Fruit fly (Drosophila melanogaster): ENCODE data around the gene CG7579.

The CG7579 gene

dm6 chr3L:15726799-15727198, 43.6 kb upstream of the CG7579 start:
- TF ChIP-seq fkh (GFP tag; optimal IDR thresholded peaks at IDR 0.05) = peak; percentile 26
- no peak for TF ChIP-seq Blimp-1 (GFP tag; optimal IDR thresholded peaks at IDR 0.05)
- no peak for TF ChIP-seq CG7368 (GFP tag; optimal IDR thresholded peaks at IDR 0.05)
- TF ChIP-seq Lpt (GFP tag; optimal IDR thresholded peaks at IDR 0.05) = no peak
- TF ChIP-seq svp (GFP tag) = peak; percentile 31
- no peak for TF ChIP-seq lz (GFP tag; optimal IDR thresholded peaks at IDR 0.05)

dm6 chr3L:15720905-15721304, 37.7 kb upstream of the CG7579 start:
- no peak for TF ChIP-seq CG6163 (GFP tag; IDR thresholded peaks at IDR 0.05)
- TF ChIP-seq CG32006 (GFP tag; optimal IDR thresholded peaks at IDR 0.05) = no peak
- no peak for TF ChIP-seq Sox14 (GFP tag; optimal IDR thresholded peaks at IDR 0.05)
- no peak for TF ChIP-seq achi (GFP tag; optimal IDR thresholded peaks at IDR 0.05)
- no peak for TF ChIP-seq Eip75B (GFP tag; optimal IDR thresholded peaks at IDR 0.05)
- no peak for TF ChIP-seq Blimp-1 (GFP tag; optimal IDR thresholded peaks at IDR 0.05)
- no peak for TF ChIP-seq CG4318 (GFP tag; optimal IDR thresholded peaks at IDR 0.05)
- TF ChIP-seq CG15336 (GFP tag; IDR thresholded peaks at IDR 0.05) = no peak
- no peak for TF ChIP-seq CG8119 (GFP tag; IDR thresholded peaks at IDR 0.05)
- TF ChIP-seq Met (GFP tag; optimal IDR thresholded peaks at IDR 0.05) = no peak
- TF ChIP-seq Eip93F (GFP tag; optimal IDR thresholded peaks at IDR 0.05) = no peak
- no peak for TF ChIP-seq ss (GFP tag; optimal IDR thresholded peaks at IDR 0.05)
- TF ChIP-seq CG3919 (GFP tag; optimal IDR thresholded peaks at IDR 0.05) = no peak
- TF ChIP-seq CG31627 (GFP tag; optimal IDR thresholded peaks at IDR 0.05) = no peak
- no peak for TF ChIP-seq CG6792 (GFP tag; optimal IDR thresholded peaks at IDR 0.05)
- TF ChIP-seq net (GFP tag; optimal IDR thresholded peaks at IDR 0.05) = no peak
- TF ChIP-seq CG10669 (GFP tag; optimal IDR thresholded peaks at IDR 0.05) = no peak
- no peak for TF ChIP-seq fd85E (GFP tag; optimal IDR thresholded peaks at IDR 0.05)

dm6 chr3L:15720224-15720623, 37.0 kb upstream of the CG7579 start:
- TF ChIP-seq lz (GFP tag; optimal IDR thresholded peaks at IDR 0.05) (no peak), CG10631 (GFP tag; optimal IDR thresholded peaks at IDR 0.05) (no peak), fd85E (GFP tag; optimal IDR thresholded peaks at IDR 0.05) (no peak), Eip78C (GFP tag) (no peak), CG4318 (GFP tag; optimal IDR thresholded peaks at IDR 0.05) (no peak), fkh (GFP tag; optimal IDR thresholded peaks at IDR 0.05) (no peak), pdm3 (GFP tag; optimal IDR thresholded peaks at IDR 0.05) (no peak), Sox15 (GFP tag; optimal IDR thresholded peaks at IDR 0.05) (no peak), CG32006 (GFP tag; optimal IDR thresholded peaks at IDR 0.05) (no peak), net (GFP tag; optimal IDR thresholded peaks at IDR 0.05) (no peak), CG6808 (GFP tag; optimal IDR thresholded peaks at IDR 0.05) (no peak), dsx (GFP tag; optimal IDR thresholded peaks at IDR 0.05; ENCODE audit: poor library complexity, severe bottlenecking) (no peak), dac (GFP tag; optimal IDR thresholded peaks at IDR 0.05) (no peak), fd59A (GFP tag; optimal IDR thresholded peaks at IDR 0.05) (no peak), Eip93F (GFP tag; optimal IDR thresholded peaks at IDR 0.05) (no peak), Hr4 (GFP tag; optimal IDR thresholded peaks at IDR 0.05) (no peak), esn (GFP tag; optimal IDR thresholded peaks at IDR 0.05) (no peak)

- TF ChIP-seq salr (GFP tag; optimal IDR thresholded peaks at IDR 0.05) = no peak
- no peak for TF ChIP-seq Gug (GFP tag; IDR thresholded peaks at IDR 0.05)
- no peak for TF ChIP-seq CG6854 (GFP tag; optimal IDR thresholded peaks at IDR 0.05)
- TF ChIP-seq CG9139 (GFP tag; optimal IDR thresholded peaks at IDR 0.05) = no peak
- TF ChIP-seq fd85E (GFP tag; optimal IDR thresholded peaks at IDR 0.05) = no peak
- TF ChIP-seq Sox102F (GFP tag; optimal IDR thresholded peaks at IDR 0.05) = no peak
- TF ChIP-seq Blimp-1 (GFP tag; optimal IDR thresholded peaks at IDR 0.05) = no peak
- no peak for TF ChIP-seq CG8319 (GFP tag; optimal IDR thresholded peaks at IDR 0.05)
- no peak for TF ChIP-seq topi (GFP tag; optimal IDR thresholded peaks at IDR 0.05)
- no peak for TF ChIP-seq svp (GFP tag)
- TF ChIP-seq net (GFP tag; optimal IDR thresholded peaks at IDR 0.05) = no peak
- no peak for TF ChIP-seq vri (GFP tag; optimal IDR thresholded peaks at IDR 0.05)
- TF ChIP-seq pdm3 (GFP tag; optimal IDR thresholded peaks at IDR 0.05) = no peak
- TF ChIP-seq CG10669 (GFP tag; optimal IDR thresholded peaks at IDR 0.05) = no peak
- no peak for TF ChIP-seq CG32006 (GFP tag; optimal IDR thresholded peaks at IDR 0.05)
- TF ChIP-seq CG31627 (GFP tag; optimal IDR thresholded peaks at IDR 0.05) = no peak
- no peak for TF ChIP-seq CG6808 (GFP tag; optimal IDR thresholded peaks at IDR 0.05)
- no peak for TF ChIP-seq cyc (GFP tag; optimal IDR thresholded peaks at IDR 0.05)
Measured at dm6 chr3L:15717519-15717918, 34.3 kb upstream of the CG7579 start, which contains the start of gene CG42570. TSS of gene CG42570 (plus strand) at chr3L:15717819.
